Fruit fly (Drosophila melanogaster) whole organism, embryonic: ENCODE measurements around the gene Acf.

Source experiments
- Ada2b ChIP-seq: fragments of 200-800 bp; sonication (Bioruptor generic); IDR thresholded peaks from 2 replicates; pipeline ENCODE4 v1.3.6; 2022; ENCODE audit warnings: missing biosample characterization, missing genetic modification characterization
- CG10431 ChIP-seq: fragments of 200-800 bp; sonication (Bioruptor generic); optimal IDR thresholded peaks from 3 replicates; lab custom pipeline; 2018; ENCODE audit warnings: missing biosample characterization, mild to moderate bottlenecking, missing genetic modification characterization
- CG11085 ChIP-seq: fragments of 200-800 bp; sonication (Bioruptor generic); IDR thresholded peaks from 2 replicates; pipeline ENCODE4 v1.3.6; 2022; ENCODE audit warnings: missing biosample characterization, missing genetic modification characterization
- CG11247 ChIP-seq: fragments of 200-800 bp; sonication (Bioruptor generic); IDR thresholded peaks from 2 replicates; pipeline ENCODE4 v1.3.6; 2022; ENCODE audit warnings: missing biosample characterization, missing genetic modification characterization
- CG11696 ChIP-seq: fragments of 200-800 bp; sonication (Bioruptor generic); IDR thresholded peaks from 2 replicates; pipeline ENCODE4 v1.3.6; 2022; ENCODE audit warnings: missing biosample characterization, missing genetic modification characterization
- CG12744 ChIP-seq: fragments of 200-800 bp; sonication (Bioruptor generic); optimal IDR thresholded peaks from 2 replicates; lab custom pipeline; 2016; ENCODE audit warnings: missing biosample characterization, missing genetic modification characterization
- CG14050 ChIP-seq: fragments of 200-800 bp; sonication (Bioruptor generic); IDR thresholded peaks from 3 replicates; pipeline ENCODE4 v1.3.6; 2022; ENCODE audit warnings: missing biosample characterization, missing genetic modification characterization
- CG14860 ChIP-seq: fragments of 200-800 bp; sonication (Bioruptor generic); IDR thresholded peaks from 3 replicates; pipeline ENCODE4 v1.3.6; 2022; ENCODE audit warnings: missing biosample characterization, missing genetic modification characterization; ENCODE audit not compliant: partially characterized antibody
- CG1603 ChIP-seq: fragments of 200-800 bp; sonication (Bioruptor generic); optimal IDR thresholded peaks from 2 replicates; lab custom pipeline; 2019; ENCODE audit warnings: missing biosample characterization, mild to moderate bottlenecking, missing genetic modification characterization, moderate library complexity
- CG17359 ChIP-seq: fragments of 200-800 bp; sonication (Bioruptor generic); optimal IDR thresholded peaks from 3 replicates; lab custom pipeline; 2018; ENCODE audit warnings: missing biosample characterization, mild to moderate bottlenecking, missing genetic modification characterization, moderate library complexity
- CG18619 ChIP-seq: fragments of 200-800 bp; sonication (Bioruptor generic); optimal IDR thresholded peaks from 3 replicates; lab custom pipeline; 2017; ENCODE audit warnings: missing biosample characterization, mild to moderate bottlenecking, missing genetic modification characterization
- CG2202 ChIP-seq: fragments of 200-800 bp; sonication (Bioruptor generic); optimal IDR thresholded peaks from 2 replicates; lab custom pipeline; 2018; ENCODE audit warnings: missing biosample characterization, mild to moderate bottlenecking, missing genetic modification characterization
- CG2678 ChIP-seq: fragments of 200-800 bp; sonication (Bioruptor generic); optimal IDR thresholded peaks from 3 replicates; lab custom pipeline; 2019; ENCODE audit warnings: missing biosample characterization, mild to moderate bottlenecking, missing genetic modification characterization, moderate library complexity
- CG34376 ChIP-seq: fragments of 200-800 bp; sonication (Bioruptor generic); optimal IDR thresholded peaks from 2 replicates; lab custom pipeline; 2018; ENCODE audit warnings: missing biosample characterization, mild to moderate bottlenecking, missing genetic modification characterization
- CG34422 ChIP-seq: fragments of 200-800 bp; sonication (Bioruptor generic); IDR thresholded peaks from 3 replicates; pipeline ENCODE4 v1.3.6; 2022; ENCODE audit warnings: missing biosample characterization, missing genetic modification characterization
- CG6689 ChIP-seq: fragments of 200-800 bp; sonication (Bioruptor generic); IDR thresholded peaks from 2 replicates; pipeline ENCODE4 v1.3.6; 2022; ENCODE audit warnings: missing biosample characterization, missing genetic modification characterization
- Chrac-16 ChIP-seq: fragments of 200-800 bp; sonication (Bioruptor generic); optimal IDR thresholded peaks from 3 replicates; lab custom pipeline; 2016; ENCODE audit warnings: missing biosample characterization, missing genetic modification characterization
- Deaf1 ChIP-seq: fragments of 200-800 bp; optimal IDR thresholded peaks from 3 replicates; lab custom pipeline; 2019; ENCODE audit warnings: missing biosample characterization, mild to moderate bottlenecking, missing genetic modification characterization, moderate library complexity
- Dp ChIP-seq: fragments of 200-800 bp; sonication (Bioruptor generic); optimal IDR thresholded peaks from 2 replicates; lab custom pipeline; 2018; ENCODE audit warnings: missing biosample characterization, mild to moderate bottlenecking, missing genetic modification characterization, moderate library complexity
- Ets65A ChIP-seq: fragments of 200-800 bp; sonication (Bioruptor generic); peaks from one replicate; lab custom pipeline; 2016; ENCODE audit warnings: missing biosample characterization, missing genetic modification characterization
- Lhr ChIP-seq: fragments of 200-800 bp; sonication (Bioruptor generic); optimal IDR thresholded peaks from 3 replicates; lab custom pipeline; 2017; ENCODE audit warnings: mild to moderate bottlenecking, missing biosample characterization, missing genetic modification reagents, missing genetic modification characterization
- Oaz ChIP-seq: fragments of 200-800 bp; sonication (Bioruptor generic); IDR thresholded peaks from 2 replicates; pipeline ENCODE4 v1.3.6; 2022; ENCODE audit warnings: missing biosample characterization, missing genetic modification characterization
- Pdp1 ChIP-seq, 2 experiments: fragments of 200-800 bp; sonication (Bioruptor generic); optimal IDR thresholded peaks; 3 replicates each; lab custom pipeline; 2016; ENCODE audit warnings: missing biosample characterization in 2 of 2, missing genetic modification characterization in 2 of 2, mild to moderate bottlenecking in 1 of 2, moderate library complexity in 1 of 2
- Usf ChIP-seq: fragments of 200-800 bp; sonication (Bioruptor generic); optimal IDR thresholded peaks from 2 replicates; lab custom pipeline; 2017; ENCODE audit warnings: missing genotype, missing biosample characterization, missing genetic modification characterization
- bsh ChIP-seq, 2 experiments: fragments of 200-800 bp; sonication (Bioruptor generic); optimal IDR thresholded peaks; 2 replicates each; lab custom pipeline; 2017 to 2018; ENCODE audit warnings: mild to moderate bottlenecking in 2 of 2, missing biosample characterization in 2 of 2, missing genetic modification characterization in 2 of 2, moderate library complexity in 1 of 2
- cas ChIP-seq: fragments of 200-800 bp; sonication (Bioruptor generic); IDR thresholded peaks from 2 replicates; pipeline ENCODE4 v1.3.6; 2022; ENCODE audit warnings: missing biosample characterization, missing genetic modification characterization
- chif ChIP-seq, 2 experiments: fragments of 200-800 bp; sonication (Bioruptor generic); optimal IDR thresholded peaks; 3 replicates each; lab custom pipeline; 2016; ENCODE audit warnings: missing biosample characterization in 2 of 2, missing genetic modification characterization in 2 of 2
- disco-r ChIP-seq: fragments of 200-800 bp; sonication (Bioruptor generic); optimal IDR thresholded peaks from 2 replicates; lab custom pipeline; 2016; ENCODE audit warnings: missing biosample characterization, missing genetic modification characterization
- gcm ChIP-seq: fragments of 200-800 bp; sonication (Bioruptor generic); optimal IDR thresholded peaks from 2 replicates; lab custom pipeline; 2019; ENCODE audit warnings: missing biosample characterization, mild to moderate bottlenecking, missing genetic modification characterization, moderate library complexity
- gcm2 ChIP-seq: fragments of 200-800 bp; sonication (Bioruptor generic); optimal IDR thresholded peaks from 2 replicates; lab custom pipeline; 2016; ENCODE audit warnings: missing biosample characterization, missing genetic modification characterization
- insv ChIP-seq, 2 experiments: fragments of 200-800 bp; sonication (Bioruptor generic); optimal IDR thresholded peaks; 3 replicates each; lab custom pipeline; 2016 to 2018; ENCODE audit warnings: missing biosample characterization in 2 of 2, missing genetic modification characterization in 2 of 2
- klu ChIP-seq: fragments of 200-800 bp; sonication (Bioruptor generic); IDR thresholded peaks from 2 replicates; pipeline ENCODE4 v1.3.6; 2022; ENCODE audit warnings: missing biosample characterization, missing genetic modification characterization
- mam ChIP-seq: fragments of 200-800 bp; sonication (Bioruptor generic); optimal IDR thresholded peaks from 3 replicates; lab custom pipeline; 2016; ENCODE audit warnings: missing biosample characterization, missing genetic modification characterization
- nau ChIP-seq: fragments of 200-800 bp; sonication (Bioruptor generic); optimal IDR thresholded peaks from 3 replicates; lab custom pipeline; 2017; ENCODE audit warnings: missing biosample characterization, mild to moderate bottlenecking, missing genetic modification characterization, missing genetic modification reagents
- nom ChIP-seq: fragments of 200-800 bp; sonication (Bioruptor generic); optimal IDR thresholded peaks from 2 replicates; lab custom pipeline; 2017; ENCODE audit warnings: missing biosample characterization, missing genetic modification characterization, mild to moderate bottlenecking, moderate library complexity, missing genetic modification reagents
- pita ChIP-seq: fragments of 200-800 bp; sonication (Bioruptor generic); optimal IDR thresholded peaks from 2 replicates; lab custom pipeline; 2017; ENCODE audit warnings: missing biosample characterization, mild to moderate bottlenecking, missing genetic modification characterization
- pros ChIP-seq: fragments of 200-800 bp; sonication (Bioruptor generic); optimal IDR thresholded peaks from 3 replicates; lab custom pipeline; 2019; ENCODE audit warnings: missing biosample characterization, mild to moderate bottlenecking, missing genetic modification characterization, moderate library complexity
- ttk ChIP-seq: fragments of 200-800 bp; sonication (Bioruptor generic); IDR thresholded peaks from 2 replicates; pipeline ENCODE4 v2.1.2; 2022; ENCODE audit warnings: missing biosample characterization, missing genetic modification characterization
- z ChIP-seq: fragments of 200-800 bp; sonication (Bioruptor generic); IDR thresholded peaks from 3 replicates; pipeline ENCODE4 v1.3.6; 2022; ENCODE audit warnings: missing biosample characterization, missing genetic modification characterization

The Acf gene

dm6 chr3R:31762672-31763071 is 31.1 kb upstream of the Acf start (continued):
- peak; percentile 3 for TF ChIP-seq CG17359
- TF ChIP-seq insv (GFP tag; optimal IDR thresholded peaks at IDR 0.05; lab: Kevin White, UChicago): no peak
- no peak for TF ChIP-seq CG11247 (GFP tag; lab: Robert Waterston, UW)
- TF ChIP-seq disco-r: no peak
- no peak for TF ChIP-seq Oaz (GFP tag; lab: Robert Waterston, UW)
- no peak for TF ChIP-seq ttk (GFP tag; lab: Robert Waterston, UW)
- no peak for TF ChIP-seq CG11696 (GFP tag; lab: Robert Waterston, UW)
- TF ChIP-seq Dp: no peak
- no peak for TF ChIP-seq CG2202 (tag; lab: Kevin White, UChicago)
- no peak for TF ChIP-seq pita (GFP tag; lab: Kevin White, UChicago)
- TF ChIP-seq Ada2b (GFP tag; lab: Robert Waterston, UW): no peak
- TF ChIP-seq CG1603 (tag; lab: Kevin White, UChicago): peak; percentile 30
- TF ChIP-seq CG6689 (GFP tag; lab: Robert Waterston, UW): no peak
- peak; percentile 38 for TF ChIP-seq Ets65A
- TF ChIP-seq CG2678 (tag; lab: Kevin White, UChicago): no peak
- TF ChIP-seq nau (GFP tag; lab: Kevin White, UChicago): no peak
- no peak for TF ChIP-seq cas (GFP tag; lab: Robert Waterston, UW)
- TF ChIP-seq pros (GFP tag; lab: Kevin White, UChicago): no peak
- TF ChIP-seq Usf (GFP tag; lab: Kevin White, UChicago): no peak
- no peak for TF ChIP-seq klu (GFP tag; lab: Robert Waterston, UW)
- TF ChIP-seq CG34376 (GFP tag; lab: Kevin White, UChicago): no peak
- no peak for TF ChIP-seq CG18619 (GFP tag; lab: Kevin White, UChicago)
- no peak for TF ChIP-seq CG11085 (GFP tag; lab: Robert Waterston, UW)
- TF ChIP-seq nom: peak; percentile 40
- TF ChIP-seq CG14860 (GFP tag; lab: Robert Waterston, UW): no peak
- TF ChIP-seq CG34422 (GFP tag; lab: Robert Waterston, UW): no peak
- TF ChIP-seq CG12744 (GFP tag; lab: Kevin White, UChicago): no peak
- no peak for TF ChIP-seq gcm (GFP tag; lab: Kevin White, UChicago)
- TF ChIP-seq CG10431 (GFP tag; lab: Kevin White, UChicago): no peak
- TF ChIP-seq chif (GFP tag; optimal IDR thresholded peaks at IDR 0.05; lab: Kevin White, UChicago): no peak
- TF ChIP-seq CG14050: no peak

- TF ChIP-seq Chrac-16 (no peak), Deaf1 (peak; percentile 55), z (GFP tag; lab: Robert Waterston, UW) (peak; percentile 45; the same call in 1 of the 3 replicates)
Measured at dm6 chr3R:31764672-31765071, 29.1 kb upstream of the Acf start, which contains the start of gene CG2150. CG2150 (minus strand) TSS chr3R:31764772.

- TF ChIP-seq mam (GFP tag; lab: Kevin White, UChicago): no peak
Measured at dm6 chr3R:31765145-31765544, 28.6 kb upstream of the Acf start.

dm6 chr3R:31767528-31767927 is 26.3 kb upstream of the Acf start:
- TF ChIP-seq bsh (GFP tag; optimal IDR thresholded peaks at IDR 0.05; lab: Kevin White, UChicago) (peak in 1 of 2 experiments; percentile 24), Pdp1 (GFP tag; optimal IDR thresholded peaks at IDR 0.05; lab: Kevin White, UChicago) (peak in 1 of 2 experiments; percentile 4), gcm2 (GFP tag; lab: Kevin White, UChicago) (no peak), Lhr (GFP tag; lab: Kevin White, UChicago) (no peak)
